Worm (Caenorhabditis elegans): Measurements from ENCODE around the gene nuo-3.
"Not testable (repeated sequence)": the region's sequence is repeated elsewhere in the genome, so short reads cannot be mapped to it uniquely, and the experiment has no call there.

nuo-3 gene

DNA sequence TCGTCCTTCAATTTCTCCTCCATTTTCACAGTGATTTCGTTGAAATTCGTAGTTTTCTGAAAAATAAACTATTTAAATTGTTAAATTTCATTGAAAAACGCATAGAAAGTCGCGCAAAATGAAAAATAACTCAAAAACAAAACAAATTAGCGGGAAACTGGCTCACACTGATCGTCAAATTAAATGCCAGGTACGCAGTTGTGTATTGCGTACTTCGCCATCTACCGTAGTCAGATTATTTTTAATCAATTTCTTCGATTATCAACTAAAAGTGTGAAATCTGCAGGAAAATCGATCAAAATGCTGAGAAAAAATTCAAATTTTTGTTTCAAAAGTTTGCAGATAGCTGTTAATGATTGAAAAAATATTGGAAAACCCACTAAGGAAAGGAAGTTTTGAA, 42.4 kb downstream of the nuo-3 start, which contains the start of gene Y57G11C.499 (continued):
- TF ChIP-seq xnd-1 (tag; optimal IDR thresholded peaks at IDR 0.05): no peak
- no peak for TF ChIP-seq fkh-3 (tag; optimal IDR thresholded peaks at IDR 0.05)
- TF ChIP-seq madf-6 (GFP tag; IDR thresholded peaks at IDR 0.05): peak; percentile 56; the same call in 1 of the 2 replicates
- no peak for TF ChIP-seq B0035.1 (tag; optimal IDR thresholded peaks at IDR 0.05)
- no peak for TF ChIP-seq cebp-1 (GFP tag; IDR thresholded peaks at IDR 0.05)
- no peak for TF ChIP-seq cebp-1 (tag; optimal IDR thresholded peaks at IDR 0.05)
- no peak for TF ChIP-seq ZK185.1 (tag; optimal IDR thresholded peaks at IDR 0.05; ENCODE audit: poor library complexity, severe bottlenecking)
- no peak for TF ChIP-seq ccch-3 (GFP tag; optimal IDR thresholded peaks at IDR 0.05)
- TF ChIP-seq F49E8.2 (tag; optimal IDR thresholded peaks at IDR 0.05; ENCODE audit: insufficient read depth): no peak
- TF ChIP-seq attf-6 (GFP tag; IDR thresholded peaks at IDR 0.05): peak; percentile 88
- no peak for TF ChIP-seq nhr-120 (GFP tag; IDR thresholded peaks at IDR 0.05)
- TF ChIP-seq efl-1 (GFP tag; optimal IDR thresholded peaks at IDR 0.05): peak; percentile 8
- TF ChIP-seq T07F8.4 (tag; optimal IDR thresholded peaks at IDR 0.05): no peak
- TF ChIP-seq sptf-2 (GFP tag; optimal IDR thresholded peaks at IDR 0.05): no peak
- TF ChIP-seq lag-1 (GFP tag; IDR thresholded peaks at IDR 0.05): no peak
- TF ChIP-seq ztf-25 (GFP tag; IDR thresholded peaks at IDR 0.05): no peak
- TF ChIP-seq sdz-38 (tag; optimal IDR thresholded peaks at IDR 0.05): no peak

ce11 chrIV:14747578-14748208, 49.7 kb downstream of the nuo-3 start:
- TF ChIP-seq egrh-3 (GFP tag; IDR thresholded peaks at IDR 0.05) (peak; percentile 51; the same call in 1 of the 2 replicates), attf-6 (GFP tag; IDR thresholded peaks at IDR 0.05) (peak; percentile 90), snpc-4 (tag; optimal IDR thresholded peaks at IDR 0.05) (peak in 2 of 4 experiments; percentile 81 to 94)
- not testable (repeated sequence) for TF ChIP-seq snpc-4 (GFP tag; optimal IDR thresholded peaks at IDR 0.05)
